Worm (Caenorhabditis elegans): Measurements from ENCODE around the gene C43H6.6.

C43H6.6 gene

ce11 chrX:2380818-2381217, 14.3 kb upstream of the C43H6.6 start (continued):
- no peak for TF ChIP-seq grh-1 (GFP tag; IDR thresholded peaks at IDR 0.05)
- TF ChIP-seq nhr-85 (tag) = peak; percentile 73
- TF ChIP-seq lin-15B (tag; optimal IDR thresholded peaks at IDR 0.05) = no peak
- no peak for TF ChIP-seq hlh-4 (tag; optimal IDR thresholded peaks at IDR 0.05)
- peak; percentile 50 for TF ChIP-seq snu-23 (GFP tag; optimal IDR thresholded peaks at IDR 0.05)
- TF ChIP-seq ama-1 (optimal IDR thresholded peaks at IDR 0.05) = no peak
- no peak for TF ChIP-seq nhr-11 (tag; optimal IDR thresholded peaks at IDR 0.05)
- TF ChIP-seq dpl-1 (GFP tag; optimal IDR thresholded peaks at IDR 0.05) = no peak
- no peak for TF ChIP-seq ceh-82 (tag; optimal IDR thresholded peaks at IDR 0.05)
- TF ChIP-seq lin-35 (GFP tag; optimal IDR thresholded peaks at IDR 0.05) = peak in 1 of 2 experiments; percentile 15
- no peak for TF ChIP-seq egl-27 (tag; optimal IDR thresholded peaks at IDR 0.05)
- no peak for TF ChIP-seq sox-4 (tag; optimal IDR thresholded peaks at IDR 0.05)
- TF ChIP-seq egl-13 (tag; optimal IDR thresholded peaks at IDR 0.05) = no peak
- no peak for TF ChIP-seq tbx-2 (tag; optimal IDR thresholded peaks at IDR 0.05)
- TF ChIP-seq lsy-2 (tag; optimal IDR thresholded peaks at IDR 0.05) = peak in 1 of 2 experiments; percentile 19
- no peak for TF ChIP-seq snpc-4 (tag; optimal IDR thresholded peaks at IDR 0.05)
- TF ChIP-seq irx-1 (tag; optimal IDR thresholded peaks at IDR 0.05) = no peak
- TF ChIP-seq skn-1 (tag; optimal IDR thresholded peaks at IDR 0.05) = peak; percentile 24
- no peak for TF ChIP-seq ceh-8 (GFP tag; optimal IDR thresholded peaks at IDR 0.05)
- peak; percentile 12 for TF ChIP-seq nhr-20 (tag; optimal IDR thresholded peaks at IDR 0.05)
- TF ChIP-seq unc-86 (tag; optimal IDR thresholded peaks at IDR 0.05) = no peak
- TF ChIP-seq hlh-17 (GFP tag; optimal IDR thresholded peaks at IDR 0.05; ENCODE audit: borderline replicate concordance) = no peak
- no peak for TF ChIP-seq alr-1 (tag; optimal IDR thresholded peaks at IDR 0.05; ENCODE audit: borderline replicate concordance)
- TF ChIP-seq sup-37 (GFP tag; optimal IDR thresholded peaks at IDR 0.05) = no peak
- no peak for TF ChIP-seq lin-13 (GFP tag; optimal IDR thresholded peaks at IDR 0.05)
- TF ChIP-seq nhr-90 (tag; optimal IDR thresholded peaks at IDR 0.05; ENCODE audit: poor library complexity) = no peak

DNA sequence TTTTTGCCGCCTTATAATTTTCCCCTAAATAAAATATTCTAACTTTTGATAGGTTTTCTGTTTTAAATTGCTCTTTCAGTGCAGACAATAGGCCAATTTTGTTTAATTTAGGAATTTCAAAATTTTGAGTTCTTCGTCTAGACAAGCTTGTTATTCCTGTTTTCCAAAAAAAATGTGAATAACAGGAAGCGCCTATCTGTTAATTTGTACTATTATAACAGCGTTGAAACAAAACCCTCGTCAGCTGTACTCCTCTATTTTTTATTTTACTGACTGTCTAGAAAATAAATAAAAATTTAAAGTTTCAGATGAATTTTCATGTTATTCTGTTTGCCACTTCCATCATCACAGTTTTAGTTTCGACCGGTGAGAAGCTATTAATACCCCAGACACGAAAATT, 13.8 kb upstream of the C43H6.6 start, which contains the start of gene F47G3.4:
TSS of gene F47G3.4 (plus strand) at position 301 of the 400 bp plus-strand sequence.
- TF ChIP-seq elt-3 (tag; optimal IDR thresholded peaks at IDR 0.05) (no peak), zag-1 (tag; optimal IDR thresholded peaks at IDR 0.05) (no peak), nhr-47 (tag; optimal IDR thresholded peaks at IDR 0.05) (no peak), lsy-2 (tag; optimal IDR thresholded peaks at IDR 0.05) (no peak), nhr-20 (tag; optimal IDR thresholded peaks at IDR 0.05) (no peak), ceh-90 (tag; optimal IDR thresholded peaks at IDR 0.05) (no peak), blmp-1 (tag; optimal IDR thresholded peaks at IDR 0.05) (no peak), unc-98 (GFP tag; IDR thresholded peaks at IDR 0.05) (no peak), rnt-1 (tag; optimal IDR thresholded peaks at IDR 0.05) (no peak), unc-62 (GFP tag; optimal IDR thresholded peaks at IDR 0.05) (no peak), sox-4 (tag; optimal IDR thresholded peaks at IDR 0.05) (no peak), nhr-71 (tag; optimal IDR thresholded peaks at IDR 0.05) (no peak), nhr-76 (tag; optimal IDR thresholded peaks at IDR 0.05) (no peak)

ce11 chrX:2382227-2382626, 12.9 kb upstream of the C43H6.6 start:
- TF ChIP-seq nhr-76 (tag; optimal IDR thresholded peaks at IDR 0.05) (peak; percentile 22), hlh-17 (GFP tag; optimal IDR thresholded peaks at IDR 0.05; ENCODE audit: borderline replicate concordance) (no peak), snpc-4 (tag; optimal IDR thresholded peaks at IDR 0.05) (peak; percentile 58), swsn-7 (tag; optimal IDR thresholded peaks at IDR 0.05) (peak; percentile 75), mdl-1 (tag; optimal IDR thresholded peaks at IDR 0.05) (peak in 1 of 2 experiments; percentile 28), lin-35 (GFP tag; optimal IDR thresholded peaks at IDR 0.05) (peak; percentile 59 to 77), fkh-10 (GFP tag; optimal IDR thresholded peaks at IDR 0.05) (no peak), vab-15 (tag; optimal IDR thresholded peaks at IDR 0.05) (no peak), ceh-82 (tag; optimal IDR thresholded peaks at IDR 0.05) (peak; percentile 35 to 40 (median 39)), F16B12.6 (tag; optimal IDR thresholded peaks at IDR 0.05) (peak; percentile 1), tlp-1 (tag; optimal IDR thresholded peaks at IDR 0.05) (no peak), mep-1 (tag; optimal IDR thresholded peaks at IDR 0.05) (peak; percentile 51), isw-1 (GFP tag; IDR thresholded peaks at IDR 0.05) (peak; percentile 34), mef-2 (tag; optimal IDR thresholded peaks at IDR 0.05) (no peak), nhr-12 (tag; optimal IDR thresholded peaks at IDR 0.05) (no peak), nhr-71 (tag; optimal IDR thresholded peaks at IDR 0.05) (peak; percentile 83), grh-1 (GFP tag; IDR thresholded peaks at IDR 0.05) (0 out of 2 replicates have a peak, but pooled peaks have one; percentile 5), tbx-2 (tag; optimal IDR thresholded peaks at IDR 0.05) (peak; percentile 61), nhr-85 (tag) (peak; percentile 78), elt-2 (tag; optimal IDR thresholded peaks at IDR 0.05) (peak; percentile 0), lsy-2 (tag; optimal IDR thresholded peaks at IDR 0.05) (peak; percentile 73 to 74), pax-3 (tag; optimal IDR thresholded peaks at IDR 0.05) (no peak), egl-13 (tag; optimal IDR thresholded peaks at IDR 0.05) (no peak), aha-1 (tag; optimal IDR thresholded peaks at IDR 0.05) (no peak), snu-23 (GFP tag; optimal IDR thresholded peaks at IDR 0.05) (peak; percentile 81), sup-37 (GFP tag; optimal IDR thresholded peaks at IDR 0.05) (no peak)

Measured in whole organism, L1 larva.